Worm (Caenorhabditis elegans): Measurements from ENCODE around the gene nhr-212.

ce11 chrV:450757-451501 is 33.7 kb upstream of the nhr-212 start, which contains the start of gene nhr-123:
- TF ChIP-seq efl-1 (optimal IDR thresholded peaks at IDR 0.05) (no peak), efl-1 (GFP tag; optimal IDR thresholded peaks at IDR 0.05 in 1 of 2) (peak in 1 of 2 experiments; percentile 90), pqm-1 (tag; optimal IDR thresholded peaks at IDR 0.05) (no peak), ztf-11 (tag; optimal IDR thresholded peaks at IDR 0.05) (no peak), snu-23 (GFP tag; optimal IDR thresholded peaks at IDR 0.05) (no peak)

Measured in whole organism, L1 larva.